Fruit fly (Drosophila melanogaster): ENCODE results near the gene Dnah3.

The Dnah3 gene

DNA sequence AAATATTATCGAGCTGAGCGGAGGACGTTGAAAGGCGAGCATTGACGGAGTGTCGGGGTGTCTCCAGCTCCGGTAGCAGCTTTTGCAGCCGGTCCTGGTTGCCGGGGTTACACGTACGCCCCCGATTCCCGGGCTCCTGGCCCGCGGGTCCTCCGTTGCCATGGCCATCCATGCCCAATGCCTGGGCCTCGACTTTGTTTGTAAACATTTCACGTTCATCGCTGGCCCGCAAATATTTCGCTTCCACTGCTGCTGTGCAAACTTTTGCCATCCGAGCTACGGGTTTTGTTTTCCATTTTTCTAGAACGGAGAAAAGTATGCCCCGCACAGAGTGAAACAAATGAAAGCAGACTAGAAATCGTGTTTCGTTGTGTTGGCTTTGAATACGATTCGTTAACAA, at the start of gene Dnah3:
Gene Dnah3, plus strand, starts transcription at position 301 of the 400 bp plus-strand sequence.
- no peak for TF ChIP-seq jim (GFP tag; optimal IDR thresholded peaks at IDR 0.05)
- TF ChIP-seq Mio (GFP tag; optimal IDR thresholded peaks at IDR 0.05): no peak

DNA sequence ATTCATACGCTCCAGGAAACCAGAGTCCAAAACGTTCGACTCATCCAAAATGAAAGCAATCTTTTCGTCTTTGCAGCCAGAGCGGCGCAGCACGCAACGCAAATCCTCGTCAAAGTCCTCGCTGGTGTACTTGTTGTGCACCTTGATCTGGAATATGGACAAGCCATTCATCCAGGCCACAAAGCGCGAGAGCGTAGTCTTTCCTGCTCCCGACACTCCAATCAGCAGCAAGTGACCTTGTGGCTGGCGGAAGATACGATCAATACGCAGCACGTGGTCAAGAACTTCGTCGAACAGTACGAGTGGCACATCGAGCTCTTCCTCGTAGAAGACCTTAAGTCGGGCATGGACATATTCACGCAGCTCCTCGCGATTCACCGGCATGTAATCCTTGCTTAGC, 46.9 kb upstream of the Dnah3 start:
- TF ChIP-seq lola (GFP tag; optimal IDR thresholded peaks at IDR 0.05) (no peak), Vsx2 (GFP tag; optimal IDR thresholded peaks at IDR 0.05; ENCODE audit: partially characterized antibody) (no peak), tai (GFP tag; optimal IDR thresholded peaks at IDR 0.05) (no peak), rgr (GFP tag; optimal IDR thresholded peaks at IDR 0.05) (no peak), dl (GFP tag; optimal IDR thresholded peaks at IDR 0.05; ENCODE audit: insufficient read depth in 1 of 2, partially characterized antibody in 2 of 2) (no peak), Mio (GFP tag; optimal IDR thresholded peaks at IDR 0.05) (no peak), OdsH (GFP tag; optimal IDR thresholded peaks at IDR 0.05) (no peak), h (GFP tag; optimal IDR thresholded peaks at IDR 0.05) (no peak)

DNA sequence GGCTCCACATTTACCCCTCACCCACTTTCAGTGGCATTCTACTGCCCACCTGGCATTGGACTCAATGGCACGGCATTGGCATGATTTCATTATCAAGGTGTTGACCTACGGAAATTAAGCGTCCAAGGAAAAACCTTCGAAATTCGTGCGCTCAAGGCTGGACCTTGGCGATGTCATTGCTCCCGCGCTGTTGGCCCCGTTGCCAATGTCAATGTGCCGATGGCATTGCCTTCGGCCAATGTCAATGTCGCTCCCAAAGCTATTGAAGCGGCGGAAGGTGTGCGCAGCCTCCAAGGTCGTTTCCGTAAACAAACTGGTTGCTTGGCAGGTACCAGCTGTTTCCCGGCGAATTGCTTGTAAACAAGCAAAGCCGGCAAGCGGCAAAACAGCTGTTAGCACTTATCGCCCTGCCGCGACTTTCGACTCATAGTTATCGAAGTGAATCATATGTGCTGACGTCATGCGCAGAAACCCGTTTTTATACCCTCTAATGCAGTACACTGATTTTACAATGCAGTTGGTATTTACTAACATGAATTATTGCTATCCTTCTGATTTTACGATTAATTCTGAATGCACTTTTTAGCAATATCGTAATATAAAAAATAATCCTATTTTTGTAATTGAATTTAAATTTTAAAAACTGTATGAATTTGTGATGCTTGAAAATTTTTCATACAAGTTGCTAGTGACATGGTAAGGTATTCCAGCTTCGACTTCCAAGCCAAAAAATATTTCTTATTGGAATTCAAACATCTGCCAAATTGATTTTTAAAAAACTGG, 36.5 kb upstream of the Dnah3 start:
- TF ChIP-seq CG9705 (GFP tag; optimal IDR thresholded peaks at IDR 0.05) (peak; percentile 56), Dif (GFP tag; optimal IDR thresholded peaks at IDR 0.05; ENCODE audit: partially characterized antibody) (no peak), foxo (GFP tag; optimal IDR thresholded peaks at IDR 0.05) (peak; percentile 71 to 95), Rel (GFP tag; optimal IDR thresholded peaks at IDR 0.05) (peak; percentile 53), Rel (tag; optimal IDR thresholded peaks at IDR 0.05) (peak; percentile 30), tai (GFP tag; optimal IDR thresholded peaks at IDR 0.05) (no peak), sv (GFP tag; optimal IDR thresholded peaks at IDR 0.05) (peak; percentile 96), sage (GFP tag; optimal IDR thresholded peaks at IDR 0.05) (peak; percentile 94), dl (GFP tag; optimal IDR thresholded peaks at IDR 0.05; ENCODE audit: insufficient read depth in 1 of 2, partially characterized antibody in 2 of 2) (no peak), rgr (GFP tag; optimal IDR thresholded peaks at IDR 0.05) (peak; percentile 93), h (GFP tag; optimal IDR thresholded peaks at IDR 0.05) (peak; percentile 94), ey (GFP tag; optimal IDR thresholded peaks at IDR 0.05) (peak; percentile 92), dmrt93B (GFP tag; optimal IDR thresholded peaks at IDR 0.05) (no peak), psq (GFP tag; optimal IDR thresholded peaks at IDR 0.05) (peak; percentile 86), dsf (GFP tag; optimal IDR thresholded peaks at IDR 0.05; ENCODE audit: borderline replicate concordance) (no peak), OdsH (GFP tag; optimal IDR thresholded peaks at IDR 0.05) (peak; percentile 95), lola (GFP tag; optimal IDR thresholded peaks at IDR 0.05) (no peak), fru (GFP tag; optimal IDR thresholded peaks at IDR 0.05) (peak; percentile 92), Myc (optimal IDR thresholded peaks at IDR 0.05) (no peak), Sp1 (GFP tag; optimal IDR thresholded peaks at IDR 0.05) (peak; percentile 89), Dfd (GFP tag; optimal IDR thresholded peaks at IDR 0.05) (no peak), br (GFP tag; optimal IDR thresholded peaks at IDR 0.05) (peak; percentile 91), brk (GFP tag; optimal IDR thresholded peaks at IDR 0.05) (no peak), CrebA (GFP tag; optimal IDR thresholded peaks at IDR 0.05; ENCODE audit: borderline replicate concordance) (no peak), Hr78 (GFP tag; optimal IDR thresholded peaks at IDR 0.05) (no peak), jim (GFP tag; optimal IDR thresholded peaks at IDR 0.05) (no peak), Hr83 (GFP tag; optimal IDR thresholded peaks at IDR 0.05; ENCODE audit: poor library complexity, severe bottlenecking) (no peak), woc (GFP tag; optimal IDR thresholded peaks at IDR 0.05) (peak; percentile 95), Abd-B (GFP tag; optimal IDR thresholded peaks at IDR 0.05) (no peak), Jra (GFP tag; optimal IDR thresholded peaks at IDR 0.05) (peak; percentile 59), Mio (GFP tag; optimal IDR thresholded peaks at IDR 0.05) (no peak), pan (optimal IDR thresholded peaks at IDR 0.05) (no peak), Hnf4 (GFP tag; optimal IDR thresholded peaks at IDR 0.05) (no peak), CG32264 (GFP tag; optimal IDR thresholded peaks at IDR 0.05) (peak; percentile 82), usp (GFP tag; optimal IDR thresholded peaks at IDR 0.05) (no peak), Vsx2 (GFP tag; optimal IDR thresholded peaks at IDR 0.05; ENCODE audit: partially characterized antibody) (no peak), HLH106 (tag; optimal IDR thresholded peaks at IDR 0.05) (peak; percentile 89), GATAd (GFP tag; optimal IDR thresholded peaks at IDR 0.05) (no peak), N (GFP tag; optimal IDR thresholded peaks at IDR 0.05) (no peak)

All from whole organism, wandering third instar larva.